Fruit fly (Drosophila melanogaster) whole organism, embryonic: ENCODE data around the gene Ephrin.

ENCODE experiments used
- CG10209 ChIP-seq: fragments of 200-800 bp; sonication (Bioruptor generic); optimal IDR thresholded peaks from 3 replicates; lab custom pipeline; 2017; ENCODE audit warnings: missing biosample characterization, mild to moderate bottlenecking, missing genetic modification characterization, missing genetic modification reagents
- CG11398 ChIP-seq: fragments of 200-800 bp; sonication (Bioruptor generic); optimal IDR thresholded peaks from 2 replicates; lab custom pipeline; 2016; ENCODE audit warnings: missing biosample characterization, missing genetic modification characterization
- CG12219 ChIP-seq: fragments of 200-800 bp; sonication (Bioruptor generic); optimal IDR thresholded peaks from 3 replicates; lab custom pipeline; 2018; ENCODE audit warnings: missing biosample characterization, mild to moderate bottlenecking, missing genetic modification characterization
- CG12769 ChIP-seq: fragments of 200-800 bp; sonication (Bioruptor generic); optimal IDR thresholded peaks from 2 replicates; lab custom pipeline; 2019; ENCODE audit warnings: missing biosample characterization, mild to moderate bottlenecking, missing genetic modification characterization, moderate library complexity
- CG13894 ChIP-seq: fragments of 200-800 bp; sonication (Bioruptor generic); optimal IDR thresholded peaks from 3 replicates; lab custom pipeline; 2018; ENCODE audit warnings: missing biosample characterization, mild to moderate bottlenecking, missing genetic modification characterization, moderate library complexity
- CG14014 ChIP-seq: fragments of 200-800 bp; sonication (Bioruptor generic); IDR thresholded peaks from 2 replicates; pipeline ENCODE4 v1.3.6; 2022; ENCODE audit warnings: missing biosample characterization, missing genetic modification characterization
- CG17385 ChIP-seq: fragments of 200-800 bp; sonication (Bioruptor generic); optimal IDR thresholded peaks from 3 replicates; lab custom pipeline; 2018; ENCODE audit warnings: missing biosample characterization, mild to moderate bottlenecking, missing genetic modification characterization
- CG18764 ChIP-seq: fragments of 200-800 bp; sonication (Bioruptor generic); optimal IDR thresholded peaks from 3 replicates; lab custom pipeline; 2016; ENCODE audit warnings: missing biosample characterization, missing genetic modification characterization
- CG2199 ChIP-seq: fragments of 200-800 bp; sonication (Bioruptor generic); IDR thresholded peaks from 3 replicates; pipeline ENCODE4 v1.3.6; 2022; ENCODE audit warnings: missing biosample characterization, missing genetic modification characterization
- CG31224 ChIP-seq: fragments of 200-800 bp; sonication (Bioruptor generic); IDR thresholded peaks from 2 replicates; pipeline ENCODE4 v1.3.6; 2022; ENCODE audit warnings: missing biosample characterization, missing genetic modification characterization
- CG34224 ChIP-seq: fragments of 200-800 bp; sonication (Bioruptor generic); IDR thresholded peaks from 3 replicates; pipeline ENCODE4 v1.3.6; 2022; ENCODE audit warnings: missing biosample characterization, missing genetic modification characterization; ENCODE audit not compliant: partially characterized antibody
- CG3995 ChIP-seq: fragments of 200-800 bp; sonication (Bioruptor generic); optimal IDR thresholded peaks from 3 replicates; lab custom pipeline; 2016; ENCODE audit warnings: missing biosample characterization, missing genetic modification characterization
- CG5180 ChIP-seq: fragments of 200-800 bp; sonication (Bioruptor generic); optimal IDR thresholded peaks from 3 replicates; lab custom pipeline; 2017; ENCODE audit warnings: missing biosample characterization, missing genetic modification characterization, mild to moderate bottlenecking, moderate library complexity, missing genetic modification reagents
- CG8089 ChIP-seq: fragments of 200-800 bp; sonication (Bioruptor generic); optimal IDR thresholded peaks from 3 replicates; lab custom pipeline; 2016; ENCODE audit warnings: missing biosample characterization, missing genetic modification characterization
- CG8290 ChIP-seq, 3 experiments: fragments of 200-800 bp; sonication (Bioruptor generic); optimal IDR thresholded peaks; 2 replicates each; lab custom pipeline; 2016 to 2019; ENCODE audit warnings: missing biosample characterization in 3 of 3, missing genetic modification characterization in 3 of 3, mild to moderate bottlenecking in 2 of 3, moderate library complexity in 1 of 3
- CG9797 ChIP-seq: fragments of 200-800 bp; sonication (Bioruptor generic); optimal IDR thresholded peaks from 3 replicates; lab custom pipeline; 2018; ENCODE audit warnings: missing biosample characterization, mild to moderate bottlenecking, missing genetic modification characterization
- D19A ChIP-seq: fragments of 200-800 bp; optimal IDR thresholded peaks from 3 replicates; lab custom pipeline; 2019; ENCODE audit warnings: missing biosample characterization, mild to moderate bottlenecking, missing genetic modification characterization, moderate library complexity
- D19B ChIP-seq: fragments of 200-800 bp; sonication (Bioruptor generic); optimal IDR thresholded peaks from 2 replicates; lab custom pipeline; 2017; ENCODE audit warnings: missing biosample characterization, mild to moderate bottlenecking, missing genetic modification characterization
- Hand ChIP-seq: fragments of 200-800 bp; sonication (Bioruptor generic); optimal IDR thresholded peaks from 2 replicates; lab custom pipeline; 2017; ENCODE audit warnings: mild to moderate bottlenecking, missing biosample characterization, missing genetic modification reagents, missing genetic modification characterization
- Max ChIP-seq: fragments of 200-800 bp; sonication (Bioruptor generic); optimal IDR thresholded peaks from 2 replicates; lab custom pipeline; 2016; ENCODE audit warnings: missing biosample characterization, mild to moderate bottlenecking, missing genetic modification characterization
- Med ChIP-seq: fragments of 200-800 bp; sonication (Bioruptor generic); peaks from one replicate; lab custom pipeline; 2016; ENCODE audit warnings: missing biosample characterization, missing genetic modification characterization, mild to moderate bottlenecking, inconsistent platforms, moderate library complexity
- Nf-YC ChIP-seq: fragments of 200-800 bp; optimal IDR thresholded peaks from 3 replicates; lab custom pipeline; 2019; ENCODE audit warnings: missing biosample characterization, mild to moderate bottlenecking, missing genetic modification characterization, moderate library complexity
- Opbp ChIP-seq: fragments of 200-800 bp; sonication (Bioruptor generic); IDR thresholded peaks from 3 replicates; pipeline ENCODE4 v1.3.6; 2022; ENCODE audit warnings: missing biosample characterization, missing genetic modification characterization; ENCODE audit not compliant: partially characterized antibody
- Pdp1 ChIP-seq, 2 experiments: fragments of 200-800 bp; sonication (Bioruptor generic); optimal IDR thresholded peaks; 3 replicates each; lab custom pipeline; 2016; ENCODE audit warnings: missing biosample characterization in 2 of 2, missing genetic modification characterization in 2 of 2, mild to moderate bottlenecking in 1 of 2, moderate library complexity in 1 of 2
- Six4 ChIP-seq: fragments of 200-800 bp; sonication (Bioruptor generic); optimal IDR thresholded peaks from 2 replicates; lab custom pipeline; 2016; ENCODE audit warnings: missing biosample characterization, missing genetic modification characterization
- Stat92E ChIP-seq, 3 experiments: fragments of >200 bp in 2 of 3; fragments of 200-800 bp in 1 of 3; sonication (Bioruptor generic) in 1 of 3; optimal IDR thresholded peaks; 2 replicates each; lab custom pipeline; 2017 to 2019; ENCODE audit warnings: missing biosample characterization in 3 of 3, missing genetic modification characterization in 3 of 3, mild to moderate bottlenecking in 1 of 3, moderate library complexity in 1 of 3
- YL-1 ChIP-seq: fragments of 200-800 bp; sonication (Bioruptor generic); optimal IDR thresholded peaks from 3 replicates; lab custom pipeline; 2017; ENCODE audit warnings: missing biosample characterization, mild to moderate bottlenecking, missing genetic modification characterization
- aop ChIP-seq: fragments of 200-800 bp; sonication (Bioruptor generic); IDR thresholded peaks from 2 replicates; pipeline ENCODE4 v1.3.6; 2022; ENCODE audit warnings: missing biosample characterization, missing genetic modification characterization
- cg ChIP-seq: fragments of 200-800 bp; sonication (Bioruptor generic); optimal IDR thresholded peaks from 3 replicates; lab custom pipeline; 2019; ENCODE audit warnings: missing biosample characterization, mild to moderate bottlenecking, missing genetic modification characterization, moderate library complexity
- eve ChIP-seq, 2 experiments: fragments of >200 bp; optimal IDR thresholded peaks; 2 replicates each; lab custom pipeline; 2017; ENCODE audit warnings: missing biosample characterization in 2 of 2, missing genetic modification characterization in 2 of 2
- fu2 ChIP-seq: fragments of 200-800 bp; sonication (Bioruptor generic); optimal IDR thresholded peaks from 2 replicates; lab custom pipeline; 2016; ENCODE audit warnings: missing biosample characterization, missing genetic modification characterization
- gce ChIP-seq: fragments of 200-800 bp; sonication (Bioruptor generic); IDR thresholded peaks from 3 replicates; pipeline ENCODE4 v1.3.6; 2022; ENCODE audit warnings: missing biosample characterization, missing genetic modification characterization
- gsb ChIP-seq: fragments of 200-800 bp; sonication (Bioruptor generic); IDR thresholded peaks from 2 replicates; pipeline ENCODE4 v1.3.6; 2022; ENCODE audit warnings: missing biosample characterization, missing genetic modification characterization
- lbe ChIP-seq: fragments of 200-800 bp; sonication (Bioruptor generic); optimal IDR thresholded peaks from 2 replicates; lab custom pipeline; 2016; ENCODE audit warnings: missing biosample characterization, mild to moderate bottlenecking, missing genetic modification characterization
- maf-S ChIP-seq: fragments of 200-800 bp; sonication (Bioruptor generic); optimal IDR thresholded peaks from 2 replicates; lab custom pipeline; 2016; ENCODE audit warnings: missing biosample characterization, missing genetic modification characterization
- nerfin-1 ChIP-seq: fragments of 200-800 bp; sonication (Bioruptor generic); optimal IDR thresholded peaks from 3 replicates; lab custom pipeline; 2019; ENCODE audit warnings: missing biosample characterization, mild to moderate bottlenecking, missing genetic modification characterization, moderate library complexity
- nom ChIP-seq: fragments of 200-800 bp; sonication (Bioruptor generic); optimal IDR thresholded peaks from 2 replicates; lab custom pipeline; 2017; ENCODE audit warnings: missing biosample characterization, missing genetic modification characterization, mild to moderate bottlenecking, moderate library complexity, missing genetic modification reagents
- p53 ChIP-seq: fragments of 200-800 bp; sonication (Bioruptor generic); optimal IDR thresholded peaks from 2 replicates; lab custom pipeline; 2016; ENCODE audit warnings: missing biosample characterization, missing genetic modification characterization
- pfk ChIP-seq: fragments of 200-800 bp; sonication (Bioruptor generic); optimal IDR thresholded peaks from 2 replicates; lab custom pipeline; 2018; ENCODE audit warnings: missing biosample characterization, mild to moderate bottlenecking, missing genetic modification characterization, moderate library complexity
- pho ChIP-seq: fragments of 200-800 bp; sonication (Bioruptor generic); optimal IDR thresholded peaks from 2 replicates; lab custom pipeline; 2016; ENCODE audit warnings: missing biosample characterization, missing genetic modification characterization
- row ChIP-seq: fragments of 200-800 bp; sonication (Bioruptor generic); IDR thresholded peaks from 3 replicates; pipeline ENCODE4 v1.3.6; 2022; ENCODE audit warnings: missing biosample characterization, missing genetic modification characterization
- sens ChIP-seq: fragments of 200-800 bp; sonication (Bioruptor generic); peaks from one replicate; lab custom pipeline; 2016; ENCODE audit warnings: missing biosample characterization, missing genetic modification characterization
- slou ChIP-seq: fragments of 200-800 bp; sonication (Bioruptor generic); optimal IDR thresholded peaks from 3 replicates; lab custom pipeline; 2016; ENCODE audit warnings: missing biosample characterization, missing genetic modification characterization
- tin ChIP-seq: fragments of 200-800 bp; sonication (Bioruptor generic); optimal IDR thresholded peaks from 3 replicates; lab custom pipeline; 2016; ENCODE audit warnings: missing biosample characterization, missing genetic modification characterization
- tio ChIP-seq: fragments of 200-800 bp; sonication (Bioruptor generic); optimal IDR thresholded peaks from 2 replicates; lab custom pipeline; 2017; ENCODE audit warnings: missing biosample characterization, missing genetic modification characterization, inconsistent platforms
- twi ChIP-seq: fragments of 200-800 bp; optimal IDR thresholded peaks from 2 replicates; lab custom pipeline; 2019; ENCODE audit warnings: missing biosample characterization, mild to moderate bottlenecking, missing genetic modification characterization, moderate library complexity

Gene Ephrin

DNA sequence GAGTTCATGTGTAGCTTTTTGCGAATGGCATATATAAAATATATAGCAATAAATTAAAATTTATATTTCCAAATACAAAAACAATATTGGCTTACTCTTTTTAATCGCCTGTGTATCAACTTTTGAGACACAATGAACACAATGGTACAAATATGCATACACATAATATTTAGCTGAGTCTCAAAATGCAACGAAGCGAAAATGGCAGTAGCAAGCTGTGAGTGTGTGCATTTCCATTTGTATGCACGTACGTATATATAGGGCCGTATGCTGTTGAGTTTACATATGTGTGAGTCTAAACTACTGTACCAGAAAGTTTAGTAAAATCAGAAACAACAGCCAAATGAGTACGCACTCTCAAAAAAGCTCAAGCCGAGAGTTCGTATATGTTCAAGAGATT, 16.8 kb upstream of the Ephrin start (continued):
- peak; percentile 12 for TF ChIP-seq nom (GFP tag; lab: Kevin White, UChicago)
- TF ChIP-seq CG18764 (GFP tag; lab: Kevin White, UChicago): no peak
- no peak for TF ChIP-seq Max (GFP tag; lab: Kevin White, UChicago)
- TF ChIP-seq slou (GFP tag; lab: Kevin White, UChicago): no peak
- no peak for TF ChIP-seq tio (GFP tag; lab: Kevin White, UChicago)

- TF ChIP-seq CG34224 (GFP tag; lab: Robert Waterston, UW) (peak; percentile 48; the same call in 1 of the 3 replicates), p53 (GFP tag; lab: Kevin White, UChicago) (no peak), CG3995 (GFP tag; lab: Kevin White, UChicago) (no peak), fu2 (GFP tag; lab: Kevin White, UChicago) (no peak), tin (no peak), CG2199 (peak; percentile 62; the same call in 1 of the 3 replicates), cg (GFP tag; lab: Kevin White, UChicago) (peak; percentile 88), CG9797 (GFP tag; lab: Kevin White, UChicago) (no peak), CG8290 (GFP tag; optimal IDR thresholded peaks at IDR 0.05; lab: Kevin White, UChicago) (no peak), CG8290 (tag; optimal IDR thresholded peaks at IDR 0.05; lab: Kevin White, UChicago) (peak in 1 of 2 experiments; percentile 25), nom (GFP tag; lab: Kevin White, UChicago) (peak; percentile 10), CG31224 (GFP tag; lab: Robert Waterston, UW) (no peak), CG14014 (peak; percentile 11; the same call in 1 of the 2 replicates), CG5180 (peak; percentile 66), D19B (GFP tag; lab: Kevin White, UChicago) (peak; percentile 27), Pdp1 (GFP tag; optimal IDR thresholded peaks at IDR 0.05; lab: Kevin White, UChicago) (peak in 1 of 2 experiments; percentile 42), aop (GFP tag; lab: Robert Waterston, UW) (no peak), YL-1 (GFP tag; lab: Kevin White, UChicago) (peak; percentile 35), CG12219 (GFP tag; lab: Kevin White, UChicago) (no peak), CG17385 (GFP tag; lab: Kevin White, UChicago) (peak; percentile 10), pho (peak; percentile 8), Med (peak; percentile 57), Nf-YC (tag; lab: Kevin White, UChicago) (peak; percentile 1), Hand (peak; percentile 8), sens (GFP tag; lab: Kevin White, UChicago) (peak; percentile 82), Stat92E (GFP tag; optimal IDR thresholded peaks at IDR 0.05; lab: Kevin White, UChicago) (peak in 1 of 3 experiments; percentile 81), Six4 (GFP tag; lab: Kevin White, UChicago) (no peak), CG11398 (peak; percentile 14), gce (GFP tag; lab: Robert Waterston, UW) (no peak), CG13894 (tag; lab: Kevin White, UChicago) (peak; percentile 83), eve (GFP tag; optimal IDR thresholded peaks at IDR 0.05; lab: Kevin White, UChicago) (peak in 1 of 2 experiments; percentile 83), Opbp (no peak), lbe (GFP tag; lab: Kevin White, UChicago) (peak; percentile 22), D19A (peak; percentile 77), twi (tag; lab: Kevin White, UChicago) (peak; percentile 60), row (peak; percentile 51; the same call in 2 of the 3 replicates), pfk (GFP tag; lab: Kevin White, UChicago) (peak; percentile 47), maf-S (GFP tag; lab: Kevin White, UChicago) (no peak), CG10209 (GFP tag; lab: Kevin White, UChicago) (no peak), nerfin-1 (tag; lab: Kevin White, UChicago) (peak; percentile 1), CG12769 (tag; lab: Kevin White, UChicago) (peak; percentile 45), CG8089 (GFP tag; lab: Kevin White, UChicago) (no peak), gsb (GFP tag; lab: Robert Waterston, UW) (no peak)
These were observed 14.3 kb upstream of the Ephrin start, which contains the start of gene Tdg for dm6 chr4:557095-557878. Gene Tdg (minus strand): TSS chr4:557854.
